Worm (Caenorhabditis elegans) whole organism, L4 larva: ENCODE data around the gene hyl-1.

Experiments
- Y75B8A.6 ChIP-seq: fragments of 200-800 bp; sonication (Bioruptor generic); IDR thresholded peaks from 2 replicates; pipeline ENCODE4 v1.3.6; 2022; ENCODE audit warnings: missing genetic modification reagents, missing genetic modification characterization, missing compliant biosample characterization
- pha-4 ChIP-seq, 2 experiments: fragments of 150-350 bp in 1 of 2; fragments of 200-800 bp in 1 of 2; sonication (Bioruptor generic) in 1 of 2; IDR thresholded peaks in 1 of 2; optimal IDR thresholded peaks in 1 of 2; 2 replicates each; pipeline versions ENCODE4 v1.3.6 to Lab custom; 2014 to 2022; ENCODE audit warnings: missing genetic modification characterization in 2 of 2, missing genetic modification reagents in 2 of 2, missing biosample characterization in 1 of 2, missing compliant biosample characterization in 1 of 2

DNA sequence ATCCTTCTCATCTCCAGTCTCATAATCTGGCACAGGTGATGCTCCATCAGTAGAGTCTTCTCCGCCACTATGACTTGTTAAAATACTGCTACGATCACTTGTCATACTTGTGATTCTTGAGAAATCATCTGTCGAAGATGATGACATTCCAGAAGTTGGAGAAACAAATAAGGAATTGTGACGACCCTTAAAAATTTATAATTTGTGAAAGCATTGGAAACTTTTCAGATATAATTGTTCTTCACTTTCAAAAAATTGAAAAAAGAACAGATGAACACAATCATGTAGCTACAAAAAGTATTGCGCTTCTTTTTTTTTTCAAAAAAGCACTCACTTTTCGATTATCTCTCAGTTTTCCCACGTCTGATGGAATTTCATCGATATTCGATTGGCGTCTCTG lies 32.9 kb upstream of the hyl-1 start:
- TF ChIP-seq pha-4 (GFP tag; IDR thresholded peaks at IDR 0.05; lab: Robert Waterston, UW) (no peak), pha-4 (tag; optimal IDR thresholded peaks at IDR 0.05; lab: Kevin White, UChicago) (no peak), Y75B8A.6 (no peak)
